Fruit fly (Drosophila melanogaster) whole organism, prepupa: ENCODE measurements around the gene CG12118.

Experiments
- Blimp-1 ChIP-seq: fragments of 200-800 bp; sonication (Bioruptor generic); optimal IDR thresholded peaks from 3 replicates; lab custom pipeline; 2017; ENCODE audit warnings: missing biosample characterization, missing genetic modification characterization, mild to moderate bottlenecking, moderate library complexity, missing genetic modification reagents
- CG10631 ChIP-seq: fragments of 200-800 bp; sonication (Bioruptor generic); optimal IDR thresholded peaks from 2 replicates; lab custom pipeline; 2016; ENCODE audit warnings: missing biosample characterization, missing genetic modification characterization
- CG10669 ChIP-seq: fragments of 200-800 bp; sonication (Bioruptor generic); optimal IDR thresholded peaks from 3 replicates; lab custom pipeline; 2018; ENCODE audit warnings: missing biosample characterization, mild to moderate bottlenecking, missing genetic modification characterization, moderate library complexity
- CG11294 ChIP-seq: fragments of 200-800 bp; sonication (Bioruptor generic); IDR thresholded peaks from 2 replicates; pipeline ENCODE4 v1.3.6; 2022; ENCODE audit warnings: missing biosample characterization, missing genetic modification characterization
- CG11762 ChIP-seq: fragments of 200-800 bp; sonication (Bioruptor generic); optimal IDR thresholded peaks from 3 replicates; lab custom pipeline; 2016; ENCODE audit warnings: missing biosample characterization, missing genetic modification characterization; ENCODE audit not compliant: insufficient read depth
- CG11902 ChIP-seq: fragments of 200-800 bp; sonication (Bioruptor generic); optimal IDR thresholded peaks from 3 replicates; lab custom pipeline; 2016; ENCODE audit warnings: missing biosample characterization, missing genetic modification characterization
- CG15336 ChIP-seq: fragments of 200-800 bp; sonication (Bioruptor generic); IDR thresholded peaks from 2 replicates; pipeline ENCODE4 v1.3.6; 2022; ENCODE audit warnings: missing biosample characterization, missing genetic modification characterization
- CG3032 ChIP-seq: fragments of 200-800 bp; optimal IDR thresholded peaks from 2 replicates; lab custom pipeline; 2019; ENCODE audit warnings: missing biosample characterization, mild to moderate bottlenecking, missing genetic modification characterization, moderate library complexity
- CG31627 ChIP-seq: fragments of 200-800 bp; sonication (Bioruptor generic); optimal IDR thresholded peaks from 3 replicates; lab custom pipeline; 2016; ENCODE audit warnings: missing biosample characterization, missing genetic modification characterization
- CG32006 ChIP-seq: fragments of 200-800 bp; sonication (Bioruptor generic); optimal IDR thresholded peaks from 3 replicates; lab custom pipeline; 2017; ENCODE audit warnings: missing biosample characterization, mild to moderate bottlenecking, missing genetic modification characterization
- CG34406 ChIP-seq: fragments of 200-800 bp; sonication (Bioruptor generic); optimal IDR thresholded peaks from 3 replicates; lab custom pipeline; 2016; ENCODE audit warnings: missing biosample characterization, missing genetic modification characterization
- CG3919 ChIP-seq: fragments of 200-800 bp; sonication (Bioruptor generic); optimal IDR thresholded peaks from 3 replicates; lab custom pipeline; 2016; ENCODE audit warnings: missing biosample characterization, missing genetic modification characterization
- CG4318 ChIP-seq: fragments of 200-800 bp; sonication (Bioruptor generic); optimal IDR thresholded peaks from 3 replicates; lab custom pipeline; 2017; ENCODE audit warnings: missing biosample characterization, mild to moderate bottlenecking, missing genetic modification characterization
- CG6163 ChIP-seq: fragments of 200-800 bp; sonication (Bioruptor generic); IDR thresholded peaks from 3 replicates; pipeline ENCODE4 v1.3.6; 2022; ENCODE audit warnings: missing biosample characterization, missing genetic modification characterization
- CG6276 ChIP-seq: fragments of 200-800 bp; sonication (Bioruptor generic); optimal IDR thresholded peaks from 2 replicates; lab custom pipeline; 2017; ENCODE audit warnings: missing biosample characterization, mild to moderate bottlenecking, missing genetic modification characterization
- CG6808 ChIP-seq: fragments of 200-800 bp; sonication (Bioruptor generic); optimal IDR thresholded peaks from 3 replicates; lab custom pipeline; 2017; ENCODE audit warnings: missing biosample characterization, missing genetic modification characterization, mild to moderate bottlenecking, moderate library complexity, missing genetic modification reagents
- CG6854 ChIP-seq: fragments of 200-800 bp; sonication (Bioruptor generic); optimal IDR thresholded peaks from 2 replicates; lab custom pipeline; 2017; ENCODE audit warnings: missing biosample characterization, mild to moderate bottlenecking, missing genetic modification characterization
- CG8119 ChIP-seq: fragments of 200-800 bp; sonication (Bioruptor generic); IDR thresholded peaks from 3 replicates; pipeline ENCODE4 v1.3.6; 2022; ENCODE audit warnings: missing biosample characterization, missing genetic modification characterization
- CG8319 ChIP-seq: fragments of 200-800 bp; sonication (Bioruptor generic); optimal IDR thresholded peaks from 3 replicates; lab custom pipeline; 2016; ENCODE audit warnings: missing biosample characterization, missing genetic modification characterization
- CG8632 ChIP-seq: fragments of 200-800 bp; sonication (Bioruptor generic); optimal IDR thresholded peaks from 3 replicates; lab custom pipeline; 2016; ENCODE audit warnings: missing biosample characterization, missing genetic modification characterization
- CG9139 ChIP-seq: fragments of 200-800 bp; sonication (Bioruptor generic); optimal IDR thresholded peaks from 3 replicates; lab custom pipeline; 2017; ENCODE audit warnings: missing biosample characterization, mild to moderate bottlenecking, missing genetic modification characterization
- Eip75B ChIP-seq: fragments of 200-800 bp; sonication (Bioruptor generic); optimal IDR thresholded peaks from 3 replicates; lab custom pipeline; 2016; ENCODE audit warnings: missing biosample characterization, missing genetic modification characterization
- Eip78C ChIP-seq: fragments of 200-800 bp; sonication (Bioruptor generic); peaks from one replicate; lab custom pipeline; 2016; ENCODE audit warnings: missing biosample characterization, missing genetic modification characterization
- Eip93F ChIP-seq: fragments of 200-800 bp; sonication (Bioruptor generic); optimal IDR thresholded peaks from 2 replicates; lab custom pipeline; 2016; ENCODE audit warnings: missing biosample characterization, mild to moderate bottlenecking, missing genetic modification characterization
- Ets21C ChIP-seq: fragments of 200-800 bp; sonication (Bioruptor generic); optimal IDR thresholded peaks from 3 replicates; lab custom pipeline; 2016; ENCODE audit warnings: missing biosample characterization, missing genetic modification characterization
- Ets96B ChIP-seq: fragments of 200-800 bp; optimal IDR thresholded peaks from 2 replicates; lab custom pipeline; 2019; ENCODE audit warnings: missing biosample characterization, mild to moderate bottlenecking, missing genetic modification characterization, moderate library complexity
- Gug ChIP-seq: fragments of 200-800 bp; sonication (Bioruptor generic); IDR thresholded peaks from 2 replicates; pipeline ENCODE4 v1.3.6; 2022; ENCODE audit warnings: missing biosample characterization, missing genetic modification characterization
- Hr38 ChIP-seq: sonication (Bioruptor generic); optimal IDR thresholded peaks from 2 replicates; lab custom pipeline; 2016; ENCODE audit warnings: missing biosample characterization, missing genetic modification characterization
- Hr39 ChIP-seq: fragments of 200-800 bp; sonication (Bioruptor generic); optimal IDR thresholded peaks from 2 replicates; lab custom pipeline; 2016; ENCODE audit warnings: missing biosample characterization, missing genetic modification characterization
- Hr4 ChIP-seq: fragments of 200-800 bp; sonication (Bioruptor generic); optimal IDR thresholded peaks from 3 replicates; lab custom pipeline; 2016; ENCODE audit warnings: missing biosample characterization, missing genetic modification characterization
- Met ChIP-seq: fragments of 200-800 bp; sonication (Bioruptor generic); optimal IDR thresholded peaks from 3 replicates; lab custom pipeline; 2016; ENCODE audit warnings: missing biosample characterization, missing genetic modification characterization
- OdsH ChIP-seq: fragments of 200-800 bp; sonication (Bioruptor generic); optimal IDR thresholded peaks from 3 replicates; lab custom pipeline; 2016; ENCODE audit warnings: missing biosample characterization, missing genetic modification characterization
- Smox ChIP-seq: fragments of 200-800 bp; sonication (Bioruptor generic); optimal IDR thresholded peaks from 3 replicates; lab custom pipeline; 2016; ENCODE audit warnings: missing biosample characterization, missing genetic modification characterization
- Sox102F ChIP-seq: fragments of 200-800 bp; sonication (Bioruptor generic); optimal IDR thresholded peaks from 2 replicates; lab custom pipeline; 2016; ENCODE audit warnings: missing biosample characterization, mild to moderate bottlenecking, missing genetic modification characterization
- Sox14 ChIP-seq: fragments of 200-800 bp; sonication (Bioruptor generic); optimal IDR thresholded peaks from 3 replicates; lab custom pipeline; 2016; ENCODE audit warnings: missing biosample characterization, missing genetic modification characterization
- Sox15 ChIP-seq: fragments of 200-800 bp; sonication (Bioruptor generic); optimal IDR thresholded peaks from 3 replicates; lab custom pipeline; 2016; ENCODE audit warnings: missing biosample characterization, missing genetic modification characterization
- achi ChIP-seq: fragments of 200-800 bp; sonication (Bioruptor generic); optimal IDR thresholded peaks from 3 replicates; lab custom pipeline; 2016; ENCODE audit warnings: missing biosample characterization, missing genetic modification characterization
- acj6 ChIP-seq: fragments of 200-800 bp; sonication (Bioruptor generic); optimal IDR thresholded peaks from 3 replicates; lab custom pipeline; 2016; ENCODE audit warnings: missing biosample characterization, missing genetic modification characterization
- cyc ChIP-seq: fragments of 200-800 bp; sonication (Bioruptor generic); optimal IDR thresholded peaks from 3 replicates; lab custom pipeline; 2016; ENCODE audit warnings: missing biosample characterization, missing genetic modification characterization
- dac ChIP-seq: fragments of 200-800 bp; sonication (Bioruptor generic); optimal IDR thresholded peaks from 2 replicates; lab custom pipeline; 2017; ENCODE audit warnings: missing biosample characterization, mild to moderate bottlenecking, missing genetic modification characterization
- eg ChIP-seq: fragments of 200-800 bp; sonication (Bioruptor generic); IDR thresholded peaks from 3 replicates; pipeline ENCODE4 v1.3.6; 2022; ENCODE audit warnings: missing biosample characterization, missing genetic modification characterization
- fd59A ChIP-seq: fragments of 200-800 bp; sonication (Bioruptor generic); optimal IDR thresholded peaks from 2 replicates; lab custom pipeline; 2017; ENCODE audit warnings: missing biosample characterization, mild to moderate bottlenecking, missing genetic modification characterization, missing genetic modification reagents
- fd85E ChIP-seq: fragments of 200-800 bp; sonication (Bioruptor generic); optimal IDR thresholded peaks from 3 replicates; lab custom pipeline; 2016; ENCODE audit warnings: missing biosample characterization, missing genetic modification characterization
- fkh ChIP-seq: fragments of 200-800 bp; sonication (Bioruptor generic); optimal IDR thresholded peaks from 3 replicates; lab custom pipeline; 2017; ENCODE audit warnings: missing biosample characterization, mild to moderate bottlenecking, missing genetic modification characterization, moderate library complexity
- lz ChIP-seq: fragments of 200-800 bp; sonication (Bioruptor generic); optimal IDR thresholded peaks from 3 replicates; lab custom pipeline; 2016; ENCODE audit warnings: missing biosample characterization, missing genetic modification characterization
- net ChIP-seq: fragments of 200-800 bp; sonication (Bioruptor generic); optimal IDR thresholded peaks from 3 replicates; lab custom pipeline; 2016; ENCODE audit warnings: missing biosample characterization, missing genetic modification characterization
- pdm3 ChIP-seq: fragments of 200-800 bp; sonication (Bioruptor generic); optimal IDR thresholded peaks from 3 replicates; lab custom pipeline; 2016; ENCODE audit warnings: missing biosample characterization, missing genetic modification characterization
- salr ChIP-seq, 2 experiments: fragments of 200-800 bp; sonication (Bioruptor generic); optimal IDR thresholded peaks; 3 replicates each; lab custom pipeline; 2016 to 2018; ENCODE audit warnings: missing biosample characterization in 2 of 2, missing genetic modification characterization in 2 of 2, mild to moderate bottlenecking in 1 of 2
- spab ChIP-seq: fragments of 200-800 bp; sonication (Bioruptor generic); optimal IDR thresholded peaks from 2 replicates; lab custom pipeline; 2017; ENCODE audit warnings: missing biosample characterization, mild to moderate bottlenecking, missing genetic modification characterization, missing genetic modification reagents
- ss ChIP-seq, 2 experiments: fragments of 200-800 bp; sonication (Bioruptor generic); optimal IDR thresholded peaks; 2 replicates in 1 of 2; 3 replicates in 1 of 2; lab custom pipeline; 2017 to 2018; ENCODE audit warnings: mild to moderate bottlenecking in 2 of 2, missing biosample characterization in 2 of 2, missing genetic modification characterization in 2 of 2, moderate library complexity in 1 of 2
- topi ChIP-seq: fragments of 200-800 bp; sonication (Bioruptor generic); optimal IDR thresholded peaks from 3 replicates; lab custom pipeline; 2016; ENCODE audit warnings: missing biosample characterization, missing genetic modification characterization
- vri ChIP-seq: fragments of 200-800 bp; sonication (Bioruptor generic); optimal IDR thresholded peaks from 3 replicates; lab custom pipeline; 2016; ENCODE audit warnings: missing biosample characterization, mild to moderate bottlenecking, missing genetic modification characterization

Gene CG12118

dm6 chrX:9220434-9220833 lies 24.2 kb upstream of the CG12118 start:
- peak; percentile 45; the same call in 2 of the 3 replicates for TF ChIP-seq CG8119 (GFP tag; lab: Robert Waterston, UW)
- TF ChIP-seq Eip78C (GFP tag; lab: Kevin White, UChicago), result peak; percentile 65
- no peak for TF ChIP-seq CG31627 (GFP tag; lab: Kevin White, UChicago)
- peak; percentile 29 for TF ChIP-seq pdm3
- TF ChIP-seq CG10631, result no peak
- TF ChIP-seq Ets96B (tag; lab: Kevin White, UChicago), result no peak
- TF ChIP-seq salr (GFP tag; optimal IDR thresholded peaks at IDR 0.05; lab: Kevin White, UChicago), result no peak
- TF ChIP-seq Sox102F (GFP tag; lab: Kevin White, UChicago), result no peak
- 0 out of 2 replicates have a peak, but pooled peaks have one; percentile 42 for TF ChIP-seq Gug (GFP tag; lab: Robert Waterston, UW)
- no peak for TF ChIP-seq Sox14 (GFP tag; lab: Kevin White, UChicago)
- TF ChIP-seq Eip75B (GFP tag; lab: Kevin White, UChicago), result no peak
- peak; percentile 72 for TF ChIP-seq CG15336
- no peak for TF ChIP-seq CG8632
- TF ChIP-seq lz (GFP tag; lab: Kevin White, UChicago), result no peak
- TF ChIP-seq achi (GFP tag; lab: Kevin White, UChicago), result peak; percentile 18
- TF ChIP-seq fd59A, result no peak
- TF ChIP-seq CG3919 (GFP tag; lab: Kevin White, UChicago), result peak; percentile 31
- no peak for TF ChIP-seq vri
- no peak for TF ChIP-seq spab (GFP tag; lab: Kevin White, UChicago)
- no peak for TF ChIP-seq CG3032 (tag; lab: Kevin White, UChicago)
- no peak for TF ChIP-seq CG6854 (GFP tag; lab: Kevin White, UChicago)
- no peak for TF ChIP-seq Eip93F (GFP tag; lab: Kevin White, UChicago)
- TF ChIP-seq CG10669 (GFP tag; lab: Kevin White, UChicago), result no peak
- TF ChIP-seq Hr4 (GFP tag; lab: Kevin White, UChicago), result peak; percentile 36
- TF ChIP-seq Ets21C, result no peak
- TF ChIP-seq CG11762, result no peak
- TF ChIP-seq Hr38, result no peak
- TF ChIP-seq CG6163 (GFP tag; lab: Robert Waterston, UW), result peak; percentile 72
- no peak for TF ChIP-seq fd85E (GFP tag; lab: Kevin White, UChicago)
- TF ChIP-seq acj6 (GFP tag; lab: Kevin White, UChicago), result peak; percentile 14
- TF ChIP-seq CG11294 (GFP tag; lab: Robert Waterston, UW), result peak; percentile 39; the same call in 1 of the 2 replicates
- no peak for TF ChIP-seq CG6808 (GFP tag; lab: Kevin White, UChicago)
- TF ChIP-seq Hr39, result peak; percentile 9
- no peak for TF ChIP-seq Met (GFP tag; lab: Kevin White, UChicago)
- no peak for TF ChIP-seq Sox15 (GFP tag; lab: Kevin White, UChicago)
- TF ChIP-seq eg (GFP tag; lab: Robert Waterston, UW), result peak; percentile 78
- no peak for TF ChIP-seq CG8319 (GFP tag; lab: Kevin White, UChicago)
- no peak for TF ChIP-seq Smox (GFP tag; lab: Kevin White, UChicago)
- peak; percentile 67 for TF ChIP-seq CG32006 (GFP tag; lab: Kevin White, UChicago)
- TF ChIP-seq dac, result peak; percentile 15
- TF ChIP-seq fkh, result no peak
- no peak for TF ChIP-seq cyc (GFP tag; lab: Kevin White, UChicago)
- TF ChIP-seq CG34406 (GFP tag; lab: Kevin White, UChicago), result no peak
- TF ChIP-seq OdsH (GFP tag; lab: Kevin White, UChicago), result peak; percentile 17
- no peak for TF ChIP-seq CG9139 (GFP tag; lab: Kevin White, UChicago)
- TF ChIP-seq CG11902 (GFP tag; lab: Kevin White, UChicago), result no peak
- peak; percentile 39 for TF ChIP-seq CG4318 (GFP tag; lab: Kevin White, UChicago)
- TF ChIP-seq ss (GFP tag; optimal IDR thresholded peaks at IDR 0.05; lab: Kevin White, UChicago), result no peak
- no peak for TF ChIP-seq net (GFP tag; lab: Kevin White, UChicago)
- TF ChIP-seq CG6276 (GFP tag; lab: Kevin White, UChicago), result peak; percentile 32
- no peak for TF ChIP-seq Blimp-1 (GFP tag; lab: Kevin White, UChicago)
- TF ChIP-seq topi (GFP tag; lab: Kevin White, UChicago), result no peak
- TF ChIP-seq, all 60 proteins: peak for 18
